Worm (Caenorhabditis elegans) whole organism, L1 larva: ENCODE data around the gene pes-4.

Experiments used
- ceh-8 ChIP-seq: fragments of 200-800 bp; sonication (Bioruptor generic); optimal IDR thresholded peaks from 2 replicates; lab custom pipeline; 2018; ENCODE audit warnings: mild to moderate bottlenecking, missing genetic modification characterization, moderate library complexity, missing compliant biosample characterization
- ceh-90 ChIP-seq: sonication (generic microtip); optimal IDR thresholded peaks from 2 replicates; lab custom pipeline; 2016; ENCODE audit warnings: missing genetic modification characterization, missing compliant biosample characterization
- dpl-1 ChIP-seq, 3 experiments: fragments of 150-350 bp in 2 of 3; sonication (generic microtip) in 1 of 3; optimal IDR thresholded peaks; 2 replicates each; lab custom pipeline; 2014 to 2017; ENCODE audit warnings: missing biosample characterization in 3 of 3, missing genetic modification characterization in 3 of 3, missing genetic modification reagents in 3 of 3
- nhr-71 ChIP-seq: sonication (generic microtip); optimal IDR thresholded peaks from 2 replicates; lab custom pipeline; 2016; ENCODE audit warnings: mild to moderate bottlenecking, missing genetic modification characterization, moderate library complexity, missing compliant biosample characterization
- unc-86 ChIP-seq: sonication (generic microtip); optimal IDR thresholded peaks from 2 replicates; lab custom pipeline; 2016; ENCODE audit warnings: missing genetic modification characterization, missing compliant biosample characterization
- zag-1 ChIP-seq: fragments of 150-350 bp; optimal IDR thresholded peaks from 2 replicates; lab custom pipeline; 2014; ENCODE audit warnings: missing biosample characterization, missing genetic modification characterization

DNA sequence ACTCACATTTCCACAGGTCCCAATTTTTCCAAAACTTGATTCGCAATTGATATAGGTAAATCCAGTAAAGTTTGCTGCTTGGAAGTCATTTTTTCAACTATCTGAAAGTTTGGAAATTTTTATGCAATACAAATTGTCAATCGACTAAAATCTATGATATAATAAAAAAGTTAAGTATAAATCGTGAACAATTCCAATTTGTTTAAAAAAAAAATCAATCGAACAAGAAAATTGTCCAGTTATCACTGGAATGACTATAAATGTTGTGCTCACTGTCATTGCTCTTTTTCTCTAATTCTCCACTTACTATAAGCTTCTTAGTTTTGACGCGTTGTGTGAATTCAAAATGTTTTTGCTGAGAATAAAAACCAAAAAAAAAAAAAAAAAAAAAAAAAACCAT, 39.1 kb upstream of the pes-4 start, which contains the start of gene fbxa-32:
- no peak for TF ChIP-seq ceh-90 (tag; lab: Kevin White, UChicago)
- TF ChIP-seq ceh-8 = no peak
- TF ChIP-seq dpl-1 (GFP tag; optimal IDR thresholded peaks at IDR 0.05; lab: Kevin White, UChicago) = no peak
- TF ChIP-seq nhr-71 (tag; lab: Kevin White, UChicago) = no peak
- no peak for TF ChIP-seq zag-1 (tag; lab: Kevin White, UChicago)
- TF ChIP-seq unc-86 (tag; lab: Kevin White, UChicago) = no peak
